Fruit fly (Drosophila melanogaster) whole organism, embryonic: Measurements from ENCODE around the gene TMEM216.

Experiments used
- Aef1 ChIP-seq: fragments of 200-800 bp; sonication (Bioruptor generic); IDR thresholded peaks from 3 replicates; pipeline ENCODE4 v1.3.6; 2022; ENCODE audit warnings: missing biosample characterization, missing genetic modification characterization
- Atf3 ChIP-seq: fragments of 200-800 bp; sonication (Bioruptor generic); optimal IDR thresholded peaks from 3 replicates; lab custom pipeline; 2016; ENCODE audit warnings: missing biosample characterization, missing genetic modification characterization
- CG10274 ChIP-seq: fragments of 200-800 bp; sonication (Bioruptor generic); optimal IDR thresholded peaks from 3 replicates; lab custom pipeline; 2017; ENCODE audit warnings: missing biosample characterization, mild to moderate bottlenecking, missing genetic modification characterization
- CG10462 ChIP-seq: fragments of 200-800 bp; sonication (Bioruptor generic); optimal IDR thresholded peaks from 2 replicates; lab custom pipeline; 2016; ENCODE audit warnings: missing biosample characterization, missing genetic modification characterization
- CG11560 ChIP-seq: fragments of 200-800 bp; sonication (Bioruptor generic); IDR thresholded peaks from 3 replicates; pipeline ENCODE4 v1.3.6; 2022; ENCODE audit warnings: missing biosample characterization, missing genetic modification characterization
- CG12155 ChIP-seq: fragments of 200-800 bp; sonication (Bioruptor generic); optimal IDR thresholded peaks from 3 replicates; lab custom pipeline; 2016; ENCODE audit warnings: missing biosample characterization, missing genetic modification characterization
- CG13287 ChIP-seq: fragments of 200-800 bp; sonication (Bioruptor generic); IDR thresholded peaks from 2 replicates; pipeline ENCODE4 v1.3.6; 2022; ENCODE audit warnings: missing biosample characterization, missing genetic modification characterization; ENCODE audit not compliant: partially characterized antibody
- CG13775 ChIP-seq: fragments of 200-800 bp; sonication (Bioruptor generic); optimal IDR thresholded peaks from 3 replicates; lab custom pipeline; 2017; ENCODE audit warnings: missing biosample characterization, mild to moderate bottlenecking, missing genetic modification characterization
- CG1529 ChIP-seq: fragments of 200-800 bp; sonication (Bioruptor generic); optimal IDR thresholded peaks from 3 replicates; lab custom pipeline; 2018; ENCODE audit warnings: missing biosample characterization, missing genetic modification characterization
- CG1602 ChIP-seq: fragments of 200-800 bp; sonication (Bioruptor generic); optimal IDR thresholded peaks from 3 replicates; lab custom pipeline; 2016; ENCODE audit warnings: missing biosample characterization, missing genetic modification characterization
- CG18011 ChIP-seq: fragments of 200-800 bp; sonication (Bioruptor generic); optimal IDR thresholded peaks from 2 replicates; lab custom pipeline; 2017; ENCODE audit warnings: missing biosample characterization, missing genetic modification characterization, mild to moderate bottlenecking, moderate library complexity, missing genotype
- CG18262 ChIP-seq: fragments of 200-800 bp; optimal IDR thresholded peaks from 3 replicates; lab custom pipeline; 2019; ENCODE audit warnings: missing biosample characterization, mild to moderate bottlenecking, missing genetic modification characterization, moderate library complexity
- CG2120 ChIP-seq: fragments of 200-800 bp; sonication (Bioruptor generic); optimal IDR thresholded peaks from 3 replicates; lab custom pipeline; 2016; ENCODE audit warnings: missing biosample characterization, missing genetic modification characterization
- CG30431 ChIP-seq: fragments of 200-800 bp; sonication (Bioruptor generic); optimal IDR thresholded peaks from 2 replicates; lab custom pipeline; 2017; ENCODE audit warnings: missing biosample characterization, missing genetic modification characterization
- CG31441 ChIP-seq: fragments of 200-800 bp; sonication (Bioruptor generic); IDR thresholded peaks from 2 replicates; pipeline ENCODE4 v1.3.6; 2022; ENCODE audit warnings: missing biosample characterization, missing genetic modification characterization
- CG3726 ChIP-seq: fragments of 200-800 bp; sonication (Bioruptor generic); IDR thresholded peaks from 3 replicates; pipeline ENCODE4, ENCODE4 v1.3.6; 2022; ENCODE audit warnings: missing biosample characterization, missing genetic modification characterization
- CG3838 ChIP-seq: fragments of 200-800 bp; sonication (Bioruptor generic); optimal IDR thresholded peaks from 3 replicates; lab custom pipeline; 2016; ENCODE audit warnings: missing biosample characterization, missing genetic modification characterization
- CG42726 ChIP-seq: fragments of 200-800 bp; sonication (Bioruptor generic); IDR thresholded peaks from 2 replicates; pipeline ENCODE4 v1.3.6; 2022; ENCODE audit warnings: missing biosample characterization, missing genetic modification characterization; ENCODE audit not compliant: partially characterized antibody
- CG9609 ChIP-seq: fragments of 200-800 bp; sonication (Bioruptor generic); optimal IDR thresholded peaks from 3 replicates; lab custom pipeline; 2016; ENCODE audit warnings: missing biosample characterization, missing genetic modification characterization
- CG9797 ChIP-seq: fragments of 200-800 bp; sonication (Bioruptor generic); optimal IDR thresholded peaks from 3 replicates; lab custom pipeline; 2018; ENCODE audit warnings: missing biosample characterization, mild to moderate bottlenecking, missing genetic modification characterization
- Chrac-16 ChIP-seq: fragments of 200-800 bp; sonication (Bioruptor generic); optimal IDR thresholded peaks from 3 replicates; lab custom pipeline; 2016; ENCODE audit warnings: missing biosample characterization, missing genetic modification characterization
- ERR ChIP-seq: fragments of 200-800 bp; sonication (Bioruptor generic); optimal IDR thresholded peaks from 2 replicates; lab custom pipeline; 2016; ENCODE audit warnings: missing biosample characterization, missing genetic modification characterization
- Eip74EF ChIP-seq, 2 experiments: fragments of 200-800 bp in 1 of 2; fragments of >200 bp in 1 of 2; sonication (Bioruptor generic) in 1 of 2; optimal IDR thresholded peaks; 2 replicates each; lab custom pipeline; 2017 to 2019; ENCODE audit warnings: missing biosample characterization in 2 of 2, missing genetic modification characterization in 2 of 2, mild to moderate bottlenecking in 1 of 2, moderate library complexity in 1 of 2
- Nf-YB ChIP-seq: fragments of 200-800 bp; sonication (Bioruptor generic); optimal IDR thresholded peaks from 3 replicates; lab custom pipeline; 2019; ENCODE audit warnings: missing biosample characterization, mild to moderate bottlenecking, missing genetic modification characterization, moderate library complexity
- Ptx1 ChIP-seq: fragments of 200-800 bp; sonication (Bioruptor generic); IDR thresholded peaks from 2 replicates; pipeline ENCODE4 v1.3.6; 2022; ENCODE audit warnings: missing biosample characterization, missing genetic modification characterization
- Scr ChIP-seq: fragments of 200-800 bp; sonication (Bioruptor generic); IDR thresholded peaks from 2 replicates; pipeline ENCODE4 v1.3.6; 2022; ENCODE audit warnings: missing biosample characterization, missing genetic modification characterization; ENCODE audit not compliant: partially characterized antibody
- Sry-δ ChIP-seq: fragments of 200-800 bp; sonication (Bioruptor generic); optimal IDR thresholded peaks from 2 replicates; lab custom pipeline; 2016; ENCODE audit warnings: missing biosample characterization, missing genetic modification characterization
- YL-1 ChIP-seq: fragments of 200-800 bp; sonication (Bioruptor generic); optimal IDR thresholded peaks from 3 replicates; lab custom pipeline; 2017; ENCODE audit warnings: missing biosample characterization, mild to moderate bottlenecking, missing genetic modification characterization
- abd-A ChIP-seq: fragments of 200-800 bp; sonication (Bioruptor generic); optimal IDR thresholded peaks from 3 replicates; lab custom pipeline; 2019; ENCODE audit warnings: missing biosample characterization, mild to moderate bottlenecking, missing genetic modification characterization, moderate library complexity
- al ChIP-seq: fragments of 200-800 bp; sonication (Bioruptor generic); IDR thresholded peaks from 2 replicates; pipeline ENCODE4 v1.3.6; 2022; ENCODE audit warnings: missing biosample characterization, missing genetic modification characterization
- ato ChIP-seq: fragments of 200-800 bp; sonication (Bioruptor generic); IDR thresholded peaks from 2 replicates; pipeline ENCODE4 v1.3.6; 2022; ENCODE audit warnings: missing biosample characterization, missing genetic modification characterization; ENCODE audit not compliant: partially characterized antibody
- bab2 ChIP-seq: fragments of 200-800 bp; sonication (Bioruptor generic); optimal IDR thresholded peaks from 2 replicates; lab custom pipeline; 2016; ENCODE audit warnings: missing biosample characterization, missing genetic modification characterization
- bcd ChIP-seq: fragments of 200-800 bp; sonication (Bioruptor generic); optimal IDR thresholded peaks from 2 replicates; lab custom pipeline; 2017; ENCODE audit warnings: missing biosample characterization, mild to moderate bottlenecking, missing genetic modification characterization
- chn ChIP-seq: fragments of 200-800 bp; sonication (Bioruptor generic); optimal IDR thresholded peaks from 2 replicates; lab custom pipeline; 2016; ENCODE audit warnings: missing biosample characterization, missing genetic modification characterization
- croc ChIP-seq: fragments of 200-800 bp; sonication (Bioruptor generic); conservative IDR thresholded peaks from 3 replicates; pipeline ENCODE4 v1.3.6; 2022; ENCODE audit warnings: missing biosample characterization, missing genetic modification characterization
- dimm ChIP-seq: fragments of 200-800 bp; sonication (Bioruptor generic); IDR thresholded peaks from 2 replicates; pipeline ENCODE4 v1.3.6; 2022; ENCODE audit warnings: missing biosample characterization, missing genetic modification characterization
- dmrt99B ChIP-seq: fragments of 200-800 bp; sonication (Bioruptor generic); optimal IDR thresholded peaks from 2 replicates; lab custom pipeline; 2018; ENCODE audit warnings: missing biosample characterization, mild to moderate bottlenecking, missing genetic modification characterization, moderate library complexity
- emc ChIP-seq: fragments of 200-800 bp; sonication (Bioruptor generic); optimal IDR thresholded peaks from 2 replicates; lab custom pipeline; 2016; ENCODE audit warnings: missing biosample characterization, missing genetic modification characterization
- gcm2 ChIP-seq: fragments of 200-800 bp; sonication (Bioruptor generic); optimal IDR thresholded peaks from 2 replicates; lab custom pipeline; 2016; ENCODE audit warnings: missing biosample characterization, missing genetic modification characterization
- gfzf ChIP-seq: fragments of 200-800 bp; sonication (Bioruptor generic); optimal IDR thresholded peaks from 2 replicates; lab custom pipeline; 2016; ENCODE audit warnings: missing biosample characterization, mild to moderate bottlenecking, missing genetic modification characterization, moderate library complexity
- gt ChIP-seq: fragments of 200-800 bp; sonication (Bioruptor generic); IDR thresholded peaks from 2 replicates; pipeline ENCODE4 v1.3.6; 2022; ENCODE audit warnings: missing biosample characterization, missing genetic modification characterization
- hbn ChIP-seq: fragments of 200-800 bp; sonication (Bioruptor generic); IDR thresholded peaks from 2 replicates; pipeline ENCODE4 v1.3.6; 2022; ENCODE audit warnings: missing biosample characterization, missing genetic modification characterization; ENCODE audit not compliant: partially characterized antibody
- maf-S ChIP-seq: fragments of 200-800 bp; sonication (Bioruptor generic); optimal IDR thresholded peaks from 2 replicates; lab custom pipeline; 2016; ENCODE audit warnings: missing biosample characterization, missing genetic modification characterization
- onecut ChIP-seq: fragments of 200-800 bp; sonication (Bioruptor generic); IDR thresholded peaks from 2 replicates; pipeline ENCODE4 v1.3.6; 2022; ENCODE audit warnings: missing biosample characterization, missing genetic modification characterization
- rib ChIP-seq: fragments of 200-800 bp; sonication (Bioruptor generic); IDR thresholded peaks from 2 replicates; pipeline ENCODE4 v1.3.6; 2022; ENCODE audit warnings: missing biosample characterization, missing genetic modification characterization
- row ChIP-seq: fragments of 200-800 bp; sonication (Bioruptor generic); IDR thresholded peaks from 3 replicates; pipeline ENCODE4 v1.3.6; 2022; ENCODE audit warnings: missing biosample characterization, missing genetic modification characterization
- sna ChIP-seq: fragments of 200-800 bp; sonication (Bioruptor generic); IDR thresholded peaks from 2 replicates; pipeline ENCODE4 v1.3.6; 2022; ENCODE audit warnings: missing biosample characterization, missing genetic modification characterization; ENCODE audit not compliant: partially characterized antibody
- trh ChIP-seq: fragments of 200-800 bp; sonication (Bioruptor generic); optimal IDR thresholded peaks from 2 replicates; lab custom pipeline; 2016; ENCODE audit warnings: missing biosample characterization, missing genetic modification characterization
- vfl ChIP-seq: fragments of 200-800 bp; sonication (Bioruptor generic); optimal IDR thresholded peaks from 2 replicates; lab custom pipeline; 2016; ENCODE audit warnings: missing biosample characterization, missing genetic modification characterization
- vvl ChIP-seq: fragments of 200-800 bp; sonication (Bioruptor generic); IDR thresholded peaks from 2 replicates; pipeline ENCODE4 v1.3.6; 2022; ENCODE audit warnings: missing biosample characterization, missing genetic modification characterization
- zfh2 ChIP-seq: fragments of 200-800 bp; sonication (Bioruptor generic); optimal IDR thresholded peaks from 2 replicates; lab custom pipeline; 2016; ENCODE audit warnings: missing biosample characterization, missing genetic modification characterization

TMEM216 gene

dm6 chr3R:8676560-8677000 is 39.5 kb upstream of the TMEM216 start, which contains the start of the genes Unc50, CG11755 and CG8043 (continued):
- TF ChIP-seq vvl (GFP tag; lab: Robert Waterston, UW) (peak; percentile 81), Ptx1 (GFP tag; lab: Robert Waterston, UW) (peak; percentile 75), al (peak; percentile 81), CG3726 (GFP tag; lab: Robert Waterston, UW) (no peak; the same call in 2 of the 3 replicates), Aef1 (GFP tag; lab: Robert Waterston, UW) (peak; percentile 80), YL-1 (GFP tag; lab: Kevin White, UChicago) (peak; percentile 71), CG11560 (tag; lab: Robert Waterston, UW) (no peak), croc (GFP tag; lab: Robert Waterston, UW) (peak; percentile 50; the same call in 2 of the 3 replicates), CG42726 (GFP tag; lab: Robert Waterston, UW) (peak; percentile 84; the same call in 1 of the 2 replicates), bab2 (GFP tag; lab: Kevin White, UChicago) (peak; percentile 57), row (peak; percentile 99), CG31441 (GFP tag; lab: Robert Waterston, UW) (peak; percentile 78), CG12155 (GFP tag; lab: Kevin White, UChicago) (peak; percentile 77), CG30431 (GFP tag; lab: Kevin White, UChicago) (no peak), CG1602 (GFP tag; lab: Kevin White, UChicago) (peak; percentile 75), gcm2 (no peak), ERR (peak; percentile 15), CG13287 (peak; percentile 99), zfh2 (GFP tag; lab: Kevin White, UChicago) (peak; percentile 72), Eip74EF (GFP tag; optimal IDR thresholded peaks at IDR 0.05; lab: Kevin White, UChicago) (no peak), Atf3 (GFP tag; lab: Kevin White, UChicago) (peak; percentile 23), bcd (GFP tag; lab: Kevin White, UChicago) (peak; percentile 79), CG13775 (GFP tag; lab: Kevin White, UChicago) (peak; percentile 86), CG9797 (GFP tag; lab: Kevin White, UChicago) (peak; percentile 84), gfzf (GFP tag; lab: Kevin White, UChicago) (peak; percentile 85), Sry-δ (GFP tag; lab: Kevin White, UChicago) (peak; percentile 90), sna (GFP tag; lab: Robert Waterston, UW) (peak; percentile 99), CG10462 (GFP tag; lab: Kevin White, UChicago) (peak; percentile 48), dmrt99B (peak; percentile 73), trh (GFP tag; lab: Kevin White, UChicago) (peak; percentile 19), vfl (peak; percentile 78), CG10274 (GFP tag; lab: Kevin White, UChicago) (no peak), Nf-YB (GFP tag; lab: Kevin White, UChicago) (peak; percentile 62), ato (peak; percentile 74; the same call in 1 of the 2 replicates), abd-A (tag; lab: Kevin White, UChicago) (no peak), gt (no peak), Scr (GFP tag; lab: Robert Waterston, UW) (peak; percentile 99), rib (no peak), CG2120 (GFP tag; lab: Kevin White, UChicago) (peak; percentile 89), CG18262 (peak; percentile 80), onecut (peak; percentile 58), CG9609 (GFP tag; lab: Kevin White, UChicago) (peak; percentile 68), CG3838 (peak; percentile 44), hbn (GFP tag; lab: Robert Waterston, UW) (peak; percentile 99), dimm (no peak), Chrac-16 (peak; percentile 78), emc (GFP tag; lab: Kevin White, UChicago) (peak; percentile 20), chn (GFP tag; lab: Kevin White, UChicago) (peak; percentile 60), maf-S (GFP tag; lab: Kevin White, UChicago) (peak; percentile 72), CG1529 (GFP tag; lab: Kevin White, UChicago) (peak; percentile 32), CG18011 (peak; percentile 70)
